Worm (Caenorhabditis elegans): ENCODE measurements around the gene F59B2.15.

ce11 chrIII:9007183-9007582 lies 4.7 kb upstream of the F59B2.15 start:
- TF ChIP-seq klf-2 (GFP tag; conservative IDR thresholded peaks at IDR 0.05), result no peak
- no peak for TF ChIP-seq med-1 (GFP tag; optimal IDR thresholded peaks at IDR 0.05; ENCODE audit: insufficient read depth)
- no peak for TF ChIP-seq ref-1 (GFP tag; conservative IDR thresholded peaks at IDR 0.05)
- TF ChIP-seq tab-1 (GFP tag; IDR thresholded peaks at IDR 0.05), result 0 out of 2 replicates have a peak, but pooled peaks have one; percentile 7
- TF ChIP-seq cog-1 (tag; optimal IDR thresholded peaks at IDR 0.05), result peak; percentile 20
